Fruit fly (Drosophila melanogaster) whole organism, prepupa: ENCODE data around the gene pum.

ENCODE experiments used
- Blimp-1 ChIP-seq: fragments of 200-800 bp; sonication (Bioruptor generic); optimal IDR thresholded peaks from 3 replicates; lab custom pipeline; 2017; ENCODE audit warnings: missing biosample characterization, missing genetic modification characterization, mild to moderate bottlenecking, moderate library complexity, missing genetic modification reagents
- CG10631 ChIP-seq: fragments of 200-800 bp; sonication (Bioruptor generic); optimal IDR thresholded peaks from 2 replicates; lab custom pipeline; 2016; ENCODE audit warnings: missing biosample characterization, missing genetic modification characterization
- CG11294 ChIP-seq: fragments of 200-800 bp; sonication (Bioruptor generic); IDR thresholded peaks from 2 replicates; pipeline ENCODE4 v1.3.6; 2022; ENCODE audit warnings: missing biosample characterization, missing genetic modification characterization
- CG11902 ChIP-seq: fragments of 200-800 bp; sonication (Bioruptor generic); optimal IDR thresholded peaks from 3 replicates; lab custom pipeline; 2016; ENCODE audit warnings: missing biosample characterization, missing genetic modification characterization
- CG15336 ChIP-seq: fragments of 200-800 bp; sonication (Bioruptor generic); IDR thresholded peaks from 2 replicates; pipeline ENCODE4 v1.3.6; 2022; ENCODE audit warnings: missing biosample characterization, missing genetic modification characterization
- CG16779 ChIP-seq: fragments of 200-800 bp; sonication (Bioruptor generic); optimal IDR thresholded peaks from 3 replicates; lab custom pipeline; 2017; ENCODE audit warnings: missing biosample characterization, mild to moderate bottlenecking, missing genetic modification characterization
- CG3032 ChIP-seq: fragments of 200-800 bp; optimal IDR thresholded peaks from 2 replicates; lab custom pipeline; 2019; ENCODE audit warnings: missing biosample characterization, mild to moderate bottlenecking, missing genetic modification characterization, moderate library complexity
- CG31627 ChIP-seq: fragments of 200-800 bp; sonication (Bioruptor generic); optimal IDR thresholded peaks from 3 replicates; lab custom pipeline; 2016; ENCODE audit warnings: missing biosample characterization, missing genetic modification characterization
- CG32006 ChIP-seq: fragments of 200-800 bp; sonication (Bioruptor generic); optimal IDR thresholded peaks from 3 replicates; lab custom pipeline; 2017; ENCODE audit warnings: missing biosample characterization, mild to moderate bottlenecking, missing genetic modification characterization
- CG3919 ChIP-seq: fragments of 200-800 bp; sonication (Bioruptor generic); optimal IDR thresholded peaks from 3 replicates; lab custom pipeline; 2016; ENCODE audit warnings: missing biosample characterization, missing genetic modification characterization
- CG6163 ChIP-seq: fragments of 200-800 bp; sonication (Bioruptor generic); IDR thresholded peaks from 3 replicates; pipeline ENCODE4 v1.3.6; 2022; ENCODE audit warnings: missing biosample characterization, missing genetic modification characterization
- CG6792 ChIP-seq: fragments of 200-800 bp; sonication (Bioruptor generic); optimal IDR thresholded peaks from 3 replicates; lab custom pipeline; 2016; ENCODE audit warnings: missing biosample characterization, missing genetic modification characterization
- CG7368 ChIP-seq: fragments of 200-800 bp; sonication (Bioruptor generic); optimal IDR thresholded peaks from 3 replicates; lab custom pipeline; 2016; ENCODE audit warnings: missing biosample characterization, missing genetic modification characterization
- CG8319 ChIP-seq: fragments of 200-800 bp; sonication (Bioruptor generic); optimal IDR thresholded peaks from 3 replicates; lab custom pipeline; 2016; ENCODE audit warnings: missing biosample characterization, missing genetic modification characterization
- CG8632 ChIP-seq: fragments of 200-800 bp; sonication (Bioruptor generic); optimal IDR thresholded peaks from 3 replicates; lab custom pipeline; 2016; ENCODE audit warnings: missing biosample characterization, missing genetic modification characterization
- CG9139 ChIP-seq: fragments of 200-800 bp; sonication (Bioruptor generic); optimal IDR thresholded peaks from 3 replicates; lab custom pipeline; 2017; ENCODE audit warnings: missing biosample characterization, mild to moderate bottlenecking, missing genetic modification characterization
- Eip75B ChIP-seq: fragments of 200-800 bp; sonication (Bioruptor generic); optimal IDR thresholded peaks from 3 replicates; lab custom pipeline; 2016; ENCODE audit warnings: missing biosample characterization, missing genetic modification characterization
- Eip78C ChIP-seq: fragments of 200-800 bp; sonication (Bioruptor generic); peaks from one replicate; lab custom pipeline; 2016; ENCODE audit warnings: missing biosample characterization, missing genetic modification characterization
- Ets21C ChIP-seq: fragments of 200-800 bp; sonication (Bioruptor generic); optimal IDR thresholded peaks from 3 replicates; lab custom pipeline; 2016; ENCODE audit warnings: missing biosample characterization, missing genetic modification characterization
- Ets96B ChIP-seq: fragments of 200-800 bp; optimal IDR thresholded peaks from 2 replicates; lab custom pipeline; 2019; ENCODE audit warnings: missing biosample characterization, mild to moderate bottlenecking, missing genetic modification characterization, moderate library complexity
- Gug ChIP-seq: fragments of 200-800 bp; sonication (Bioruptor generic); IDR thresholded peaks from 2 replicates; pipeline ENCODE4 v1.3.6; 2022; ENCODE audit warnings: missing biosample characterization, missing genetic modification characterization
- Hr38 ChIP-seq: sonication (Bioruptor generic); optimal IDR thresholded peaks from 2 replicates; lab custom pipeline; 2016; ENCODE audit warnings: missing biosample characterization, missing genetic modification characterization
- Hr39 ChIP-seq: fragments of 200-800 bp; sonication (Bioruptor generic); optimal IDR thresholded peaks from 2 replicates; lab custom pipeline; 2016; ENCODE audit warnings: missing biosample characterization, missing genetic modification characterization
- Hr4 ChIP-seq: fragments of 200-800 bp; sonication (Bioruptor generic); optimal IDR thresholded peaks from 3 replicates; lab custom pipeline; 2016; ENCODE audit warnings: missing biosample characterization, missing genetic modification characterization
- Lpt ChIP-seq: fragments of 200-800 bp; sonication (Bioruptor generic); optimal IDR thresholded peaks from 3 replicates; lab custom pipeline; 2016; ENCODE audit warnings: missing biosample characterization, missing genetic modification characterization
- Met ChIP-seq: fragments of 200-800 bp; sonication (Bioruptor generic); optimal IDR thresholded peaks from 3 replicates; lab custom pipeline; 2016; ENCODE audit warnings: missing biosample characterization, missing genetic modification characterization
- OdsH ChIP-seq: fragments of 200-800 bp; sonication (Bioruptor generic); optimal IDR thresholded peaks from 3 replicates; lab custom pipeline; 2016; ENCODE audit warnings: missing biosample characterization, missing genetic modification characterization
- Smox ChIP-seq: fragments of 200-800 bp; sonication (Bioruptor generic); optimal IDR thresholded peaks from 3 replicates; lab custom pipeline; 2016; ENCODE audit warnings: missing biosample characterization, missing genetic modification characterization
- Sox102F ChIP-seq: fragments of 200-800 bp; sonication (Bioruptor generic); optimal IDR thresholded peaks from 2 replicates; lab custom pipeline; 2016; ENCODE audit warnings: missing biosample characterization, mild to moderate bottlenecking, missing genetic modification characterization
- Sox15 ChIP-seq: fragments of 200-800 bp; sonication (Bioruptor generic); optimal IDR thresholded peaks from 3 replicates; lab custom pipeline; 2016; ENCODE audit warnings: missing biosample characterization, missing genetic modification characterization
- achi ChIP-seq: fragments of 200-800 bp; sonication (Bioruptor generic); optimal IDR thresholded peaks from 3 replicates; lab custom pipeline; 2016; ENCODE audit warnings: missing biosample characterization, missing genetic modification characterization
- acj6 ChIP-seq: fragments of 200-800 bp; sonication (Bioruptor generic); optimal IDR thresholded peaks from 3 replicates; lab custom pipeline; 2016; ENCODE audit warnings: missing biosample characterization, missing genetic modification characterization
- cyc ChIP-seq: fragments of 200-800 bp; sonication (Bioruptor generic); optimal IDR thresholded peaks from 3 replicates; lab custom pipeline; 2016; ENCODE audit warnings: missing biosample characterization, missing genetic modification characterization
- dsx ChIP-seq: fragments of 200-800 bp; optimal IDR thresholded peaks from 3 replicates; lab custom pipeline; 2019; ENCODE audit warnings: missing biosample characterization, mild to moderate bottlenecking, missing genetic modification characterization, moderate library complexity; ENCODE audit not compliant: poor library complexity, severe bottlenecking
- eg ChIP-seq: fragments of 200-800 bp; sonication (Bioruptor generic); IDR thresholded peaks from 3 replicates; pipeline ENCODE4 v1.3.6; 2022; ENCODE audit warnings: missing biosample characterization, missing genetic modification characterization
- esn ChIP-seq: fragments of 200-800 bp; sonication (Bioruptor generic); optimal IDR thresholded peaks from 2 replicates; lab custom pipeline; 2016; ENCODE audit warnings: missing biosample characterization, mild to moderate bottlenecking, missing genetic modification characterization, moderate library complexity
- fd85E ChIP-seq: fragments of 200-800 bp; sonication (Bioruptor generic); optimal IDR thresholded peaks from 3 replicates; lab custom pipeline; 2016; ENCODE audit warnings: missing biosample characterization, missing genetic modification characterization
- lz ChIP-seq: fragments of 200-800 bp; sonication (Bioruptor generic); optimal IDR thresholded peaks from 3 replicates; lab custom pipeline; 2016; ENCODE audit warnings: missing biosample characterization, missing genetic modification characterization
- net ChIP-seq: fragments of 200-800 bp; sonication (Bioruptor generic); optimal IDR thresholded peaks from 3 replicates; lab custom pipeline; 2016; ENCODE audit warnings: missing biosample characterization, missing genetic modification characterization
- pdm3 ChIP-seq: fragments of 200-800 bp; sonication (Bioruptor generic); optimal IDR thresholded peaks from 3 replicates; lab custom pipeline; 2016; ENCODE audit warnings: missing biosample characterization, missing genetic modification characterization
- salr ChIP-seq, 2 experiments: fragments of 200-800 bp; sonication (Bioruptor generic); optimal IDR thresholded peaks; 3 replicates each; lab custom pipeline; 2016 to 2018; ENCODE audit warnings: missing biosample characterization in 2 of 2, missing genetic modification characterization in 2 of 2, mild to moderate bottlenecking in 1 of 2
- spab ChIP-seq: fragments of 200-800 bp; sonication (Bioruptor generic); optimal IDR thresholded peaks from 2 replicates; lab custom pipeline; 2017; ENCODE audit warnings: missing biosample characterization, mild to moderate bottlenecking, missing genetic modification characterization, missing genetic modification reagents
- ss ChIP-seq, 2 experiments: fragments of 200-800 bp; sonication (Bioruptor generic); optimal IDR thresholded peaks; 2 replicates in 1 of 2; 3 replicates in 1 of 2; lab custom pipeline; 2017 to 2018; ENCODE audit warnings: mild to moderate bottlenecking in 2 of 2, missing biosample characterization in 2 of 2, missing genetic modification characterization in 2 of 2, moderate library complexity in 1 of 2
- svp ChIP-seq: fragments of 200-800 bp; sonication (Bioruptor generic); peaks from one replicate; lab custom pipeline; 2016; ENCODE audit warnings: missing biosample characterization, missing genetic modification characterization
- topi ChIP-seq: fragments of 200-800 bp; sonication (Bioruptor generic); optimal IDR thresholded peaks from 3 replicates; lab custom pipeline; 2016; ENCODE audit warnings: missing biosample characterization, missing genetic modification characterization
- vri ChIP-seq: fragments of 200-800 bp; sonication (Bioruptor generic); optimal IDR thresholded peaks from 3 replicates; lab custom pipeline; 2016; ENCODE audit warnings: missing biosample characterization, mild to moderate bottlenecking, missing genetic modification characterization

Gene pum

dm6 chr3R:9062756-9063155 lies 174.7 kb downstream of the pum start:
- peak; percentile 59 for TF ChIP-seq Gug (GFP tag; lab: Robert Waterston, UW)
- no peak for TF ChIP-seq Sox102F (GFP tag; lab: Kevin White, UChicago)
- peak; percentile 73 for TF ChIP-seq CG6163 (GFP tag; lab: Robert Waterston, UW)
- peak; percentile 62 for TF ChIP-seq svp (GFP tag; lab: Kevin White, UChicago)
- TF ChIP-seq cyc (GFP tag; lab: Kevin White, UChicago): peak; percentile 28
- peak; percentile 37 for TF ChIP-seq Hr39 (GFP tag; lab: Kevin White, UChicago)
- TF ChIP-seq CG11294: peak; percentile 33; the same call in 1 of the 2 replicates
- TF ChIP-seq Eip78C (GFP tag; lab: Kevin White, UChicago): peak; percentile 2
- peak; percentile 12 for TF ChIP-seq CG6792 (GFP tag; lab: Kevin White, UChicago)
- no peak for TF ChIP-seq CG8632 (GFP tag; lab: Kevin White, UChicago)
- TF ChIP-seq CG10631 (GFP tag; lab: Kevin White, UChicago): no peak
- TF ChIP-seq pdm3: peak; percentile 37
- TF ChIP-seq CG8319 (GFP tag; lab: Kevin White, UChicago): peak; percentile 4
- TF ChIP-seq net (GFP tag; lab: Kevin White, UChicago): no peak
- TF ChIP-seq CG31627: peak; percentile 38
- no peak for TF ChIP-seq Ets96B (tag; lab: Kevin White, UChicago)
- no peak for TF ChIP-seq CG16779 (tag; lab: Kevin White, UChicago)
- peak; percentile 50 for TF ChIP-seq CG3919 (GFP tag; lab: Kevin White, UChicago)
- TF ChIP-seq CG15336 (GFP tag; lab: Robert Waterston, UW): peak; percentile 50
- peak; percentile 27 for TF ChIP-seq CG7368 (GFP tag; lab: Kevin White, UChicago)
- no peak for TF ChIP-seq achi
- TF ChIP-seq lz (GFP tag; lab: Kevin White, UChicago): peak; percentile 4
- TF ChIP-seq topi (GFP tag; lab: Kevin White, UChicago): peak; percentile 1
- TF ChIP-seq ss (GFP tag; optimal IDR thresholded peaks at IDR 0.05; lab: Kevin White, UChicago): no peak
- no peak for TF ChIP-seq Lpt (GFP tag; lab: Kevin White, UChicago)
- TF ChIP-seq CG11902 (GFP tag; lab: Kevin White, UChicago): peak; percentile 18
- TF ChIP-seq esn (GFP tag; lab: Kevin White, UChicago): peak; percentile 39
- TF ChIP-seq acj6 (GFP tag; lab: Kevin White, UChicago): peak; percentile 12
- TF ChIP-seq eg (GFP tag; lab: Robert Waterston, UW): peak; percentile 74
- TF ChIP-seq Blimp-1 (GFP tag; lab: Kevin White, UChicago): no peak

- peak; percentile 83 for TF ChIP-seq lz (GFP tag; lab: Kevin White, UChicago)
- peak; percentile 92 for TF ChIP-seq Hr4
- TF ChIP-seq acj6 (GFP tag; lab: Kevin White, UChicago): peak; percentile 87
- TF ChIP-seq Smox (GFP tag; lab: Kevin White, UChicago): peak; percentile 90
- TF ChIP-seq CG9139 (GFP tag; lab: Kevin White, UChicago): peak; percentile 85
- TF ChIP-seq Met: peak; percentile 91
- TF ChIP-seq Lpt (GFP tag; lab: Kevin White, UChicago): peak; percentile 94
- TF ChIP-seq Gug (GFP tag; lab: Robert Waterston, UW): no peak
- peak; percentile 15 to 97 for TF ChIP-seq salr (GFP tag; optimal IDR thresholded peaks at IDR 0.05; lab: Kevin White, UChicago)
- peak; percentile 99 for TF ChIP-seq CG32006 (GFP tag; lab: Kevin White, UChicago)
- no peak for TF ChIP-seq CG15336 (GFP tag; lab: Robert Waterston, UW)
- TF ChIP-seq fd85E (GFP tag; lab: Kevin White, UChicago): peak; percentile 59
- peak; percentile 76 for TF ChIP-seq CG8319 (GFP tag; lab: Kevin White, UChicago)
- peak; percentile 77 for TF ChIP-seq spab (GFP tag; lab: Kevin White, UChicago)
- TF ChIP-seq Sox15 (GFP tag; lab: Kevin White, UChicago): peak; percentile 35
- peak; percentile 87 for TF ChIP-seq pdm3
- peak; percentile 92 for TF ChIP-seq esn (GFP tag; lab: Kevin White, UChicago)
- peak; percentile 61 for TF ChIP-seq Ets21C (GFP tag; lab: Kevin White, UChicago)
- peak; percentile 85 for TF ChIP-seq CG3032 (tag; lab: Kevin White, UChicago)
- TF ChIP-seq Hr38 (GFP tag; lab: Kevin White, UChicago): peak; percentile 34
- TF ChIP-seq CG7368 (GFP tag; lab: Kevin White, UChicago): peak; percentile 83
- peak; percentile 62 for TF ChIP-seq Hr39 (GFP tag; lab: Kevin White, UChicago)
- peak; percentile 87 for TF ChIP-seq cyc (GFP tag; lab: Kevin White, UChicago)
- peak; percentile 83 for TF ChIP-seq CG16779 (tag; lab: Kevin White, UChicago)
- peak; percentile 92 for TF ChIP-seq OdsH
- TF ChIP-seq topi (GFP tag; lab: Kevin White, UChicago): peak; percentile 92
- peak; percentile 22 for TF ChIP-seq CG11902 (GFP tag; lab: Kevin White, UChicago)
- TF ChIP-seq Blimp-1 (GFP tag; lab: Kevin White, UChicago): peak; percentile 100
- TF ChIP-seq vri (GFP tag; lab: Kevin White, UChicago): peak; percentile 78
- TF ChIP-seq Sox102F (GFP tag; lab: Kevin White, UChicago): peak; percentile 92
- peak; percentile 93 for TF ChIP-seq CG10631 (GFP tag; lab: Kevin White, UChicago)
- TF ChIP-seq dsx: peak; percentile 86
- no peak for TF ChIP-seq CG11294
- peak; percentile 79 for TF ChIP-seq Eip75B (GFP tag; lab: Kevin White, UChicago)
These were observed 180.0 kb downstream of the pum start for dm6 chr3R:9057398-9058058.
